Fruit fly (Drosophila melanogaster) whole organism, embryonic: ENCODE data around the gene beat-Vc.
A peak's percentile ranks its signal among the peaks of the same experiment; 100 is the strongest.

Experiments
- Abd-B ChIP-seq: fragments of 200-800 bp; sonication (Bioruptor generic); optimal IDR thresholded peaks from 2 replicates; lab custom pipeline; 2018; ENCODE audit warnings: missing biosample characterization, mild to moderate bottlenecking, missing genetic modification characterization, moderate library complexity
- Ada2b ChIP-seq: fragments of 200-800 bp; sonication (Bioruptor generic); IDR thresholded peaks from 2 replicates; pipeline ENCODE4 v1.3.6; 2022; ENCODE audit warnings: missing biosample characterization, missing genetic modification characterization
- Blimp-1 ChIP-seq: fragments of 200-800 bp; sonication (Bioruptor generic); optimal IDR thresholded peaks from 3 replicates; lab custom pipeline; 2018; ENCODE audit warnings: missing biosample characterization, missing genetic modification characterization, mild to moderate bottlenecking, moderate library complexity, missing genetic modification reagents
- CG1024 ChIP-seq: fragments of 200-800 bp; sonication (Bioruptor generic); IDR thresholded peaks from 2 replicates; pipeline ENCODE4 v1.3.6; 2022; ENCODE audit warnings: missing biosample characterization, missing genetic modification characterization
- CG11696 ChIP-seq: fragments of 200-800 bp; sonication (Bioruptor generic); IDR thresholded peaks from 2 replicates; pipeline ENCODE4 v1.3.6; 2022; ENCODE audit warnings: missing biosample characterization, missing genetic modification characterization
- CG12071 ChIP-seq: fragments of 200-800 bp; sonication (Bioruptor generic); optimal IDR thresholded peaks from 3 replicates; lab custom pipeline; 2018; ENCODE audit warnings: missing biosample characterization, mild to moderate bottlenecking, missing genetic modification characterization
- CG12104 ChIP-seq: fragments of 200-800 bp; sonication (Bioruptor generic); optimal IDR thresholded peaks from 3 replicates; lab custom pipeline; 2016; ENCODE audit warnings: missing biosample characterization, missing genetic modification characterization
- CG12299 ChIP-seq: fragments of 200-800 bp; sonication (Bioruptor generic); optimal IDR thresholded peaks from 2 replicates; lab custom pipeline; 2018; ENCODE audit warnings: missing biosample characterization, mild to moderate bottlenecking, missing genetic modification characterization
- CG13894 ChIP-seq: fragments of 200-800 bp; sonication (Bioruptor generic); optimal IDR thresholded peaks from 3 replicates; lab custom pipeline; 2018; ENCODE audit warnings: missing biosample characterization, mild to moderate bottlenecking, missing genetic modification characterization, moderate library complexity
- CG17568 ChIP-seq: fragments of 200-800 bp; sonication (Bioruptor generic); optimal IDR thresholded peaks from 2 replicates; lab custom pipeline; 2018; ENCODE audit warnings: missing biosample characterization, mild to moderate bottlenecking, missing genetic modification characterization, moderate library complexity
- CG2712 ChIP-seq: fragments of 200-800 bp; optimal IDR thresholded peaks from 3 replicates; lab custom pipeline; 2019; ENCODE audit warnings: missing biosample characterization, mild to moderate bottlenecking, missing genetic modification characterization, moderate library complexity
- CG3065 ChIP-seq: fragments of 200-800 bp; sonication (Bioruptor generic); optimal IDR thresholded peaks from 2 replicates; lab custom pipeline; 2016; ENCODE audit warnings: missing biosample characterization, missing genetic modification characterization
- CG32767 ChIP-seq: fragments of 200-800 bp; sonication (Bioruptor generic); IDR thresholded peaks from 2 replicates; pipeline ENCODE4 v1.3.6; 2022; ENCODE audit warnings: missing biosample characterization, missing genetic modification characterization
- CG32772 ChIP-seq: fragments of 200-800 bp; sonication (Bioruptor generic); IDR thresholded peaks from 2 replicates; pipeline ENCODE4 v1.3.6; 2022; ENCODE audit warnings: missing biosample characterization, missing genetic modification characterization
- CG43689 ChIP-seq: fragments of 200-800 bp; sonication (Bioruptor generic); IDR thresholded peaks from 2 replicates; pipeline ENCODE4 v1.3.6; 2022; ENCODE audit warnings: missing biosample characterization, missing genetic modification characterization
- CG5180 ChIP-seq: fragments of 200-800 bp; sonication (Bioruptor generic); optimal IDR thresholded peaks from 3 replicates; lab custom pipeline; 2017; ENCODE audit warnings: missing biosample characterization, missing genetic modification characterization, mild to moderate bottlenecking, moderate library complexity, missing genetic modification reagents
- CG6765 ChIP-seq: fragments of 200-800 bp; sonication (Bioruptor generic); optimal IDR thresholded peaks from 3 replicates; lab custom pipeline; 2017; ENCODE audit warnings: missing biosample characterization, mild to moderate bottlenecking, missing genetic modification characterization
- CG8388 ChIP-seq: fragments of 200-800 bp; sonication (Bioruptor generic); optimal IDR thresholded peaks from 2 replicates; lab custom pipeline; 2019; ENCODE audit warnings: missing biosample characterization, mild to moderate bottlenecking, missing genetic modification characterization, moderate library complexity
- CG8924 ChIP-seq: fragments of 200-800 bp; optimal IDR thresholded peaks from 3 replicates; lab custom pipeline; 2019; ENCODE audit warnings: missing biosample characterization, mild to moderate bottlenecking, missing genetic modification characterization, moderate library complexity
- CG9727 ChIP-seq: fragments of 200-800 bp; sonication (Bioruptor generic); optimal IDR thresholded peaks from 3 replicates; lab custom pipeline; 2017; ENCODE audit warnings: missing biosample characterization, mild to moderate bottlenecking, missing genetic modification characterization
- CG9876 ChIP-seq: fragments of 200-800 bp; sonication (Bioruptor generic); optimal IDR thresholded peaks from 2 replicates; lab custom pipeline; 2016; ENCODE audit warnings: missing biosample characterization, missing genetic modification characterization
- CkIIα-i1 ChIP-seq: fragments of 200-800 bp; sonication (Bioruptor generic); IDR thresholded peaks from 2 replicates; pipeline ENCODE4 v1.3.6; 2022; ENCODE audit warnings: missing biosample characterization, missing genetic modification characterization
- Dref ChIP-seq: fragments of 200-800 bp; sonication (Bioruptor generic); IDR thresholded peaks from 2 replicates; pipeline ENCODE4 v1.3.6; 2022; ENCODE audit warnings: missing biosample characterization, missing genetic modification characterization
- Fer3 ChIP-seq: fragments of 200-800 bp; sonication (Bioruptor generic); optimal IDR thresholded peaks from 2 replicates; lab custom pipeline; 2018; ENCODE audit warnings: missing biosample characterization, mild to moderate bottlenecking, missing genetic modification characterization, moderate library complexity
- Gug ChIP-seq: fragments of 200-800 bp; sonication (Bioruptor generic); IDR thresholded peaks from 4 replicates; pipeline ENCODE4 v1.3.6; 2022; ENCODE audit warnings: missing biosample characterization, missing genetic modification characterization
- HLH4C ChIP-seq: fragments of 200-800 bp; sonication (Bioruptor generic); IDR thresholded peaks from 3 replicates; pipeline ENCODE4 v1.3.6; 2022; ENCODE audit warnings: missing biosample characterization, missing genetic modification characterization; ENCODE audit not compliant: partially characterized antibody
- Hr51 ChIP-seq, 2 experiments: fragments of 200-800 bp; sonication (Bioruptor generic); optimal IDR thresholded peaks; 2 replicates in 1 of 2; 3 replicates in 1 of 2; lab custom pipeline; 2016 to 2018; ENCODE audit warnings: missing biosample characterization in 2 of 2, missing genetic modification characterization in 2 of 2, mild to moderate bottlenecking in 1 of 2, moderate library complexity in 1 of 2
- Jarid2 ChIP-seq: fragments of 200-800 bp; sonication (Bioruptor generic); optimal IDR thresholded peaks from 3 replicates; lab custom pipeline; 2017; ENCODE audit warnings: mild to moderate bottlenecking, missing biosample characterization, missing genetic modification reagents, missing genetic modification characterization
- MTF-1 ChIP-seq: fragments of 200-800 bp; sonication (Bioruptor generic); optimal IDR thresholded peaks from 2 replicates; lab custom pipeline; 2018; ENCODE audit warnings: missing biosample characterization, mild to moderate bottlenecking, missing genetic modification characterization, borderline replicate concordance
- Rfx ChIP-seq: fragments of 200-800 bp; sonication (Bioruptor generic); IDR thresholded peaks from 2 replicates; pipeline ENCODE4 v1.3.6; 2022; ENCODE audit warnings: missing biosample characterization, missing genetic modification characterization
- Xrp1 ChIP-seq: fragments of 200-800 bp; sonication (Bioruptor generic); IDR thresholded peaks from 2 replicates; pipeline ENCODE4 v1.3.6; 2022; ENCODE audit warnings: missing biosample characterization, missing genetic modification characterization
- ash1 ChIP-seq: fragments of 200-800 bp; sonication (Bioruptor generic); optimal IDR thresholded peaks from 2 replicates; lab custom pipeline; 2018; ENCODE audit warnings: missing biosample characterization, mild to moderate bottlenecking, missing genetic modification characterization
- br ChIP-seq: fragments of >200 bp; optimal IDR thresholded peaks from 2 replicates; lab custom pipeline; 2017
- caup ChIP-seq: fragments of 200-800 bp; sonication (Bioruptor generic); optimal IDR thresholded peaks from 3 replicates; lab custom pipeline; 2017; ENCODE audit warnings: missing biosample characterization, mild to moderate bottlenecking, missing genetic modification characterization, moderate library complexity; ENCODE audit not compliant: severe bottlenecking
- corto ChIP-seq: fragments of 200-800 bp; sonication (Bioruptor generic); optimal IDR thresholded peaks from 2 replicates; lab custom pipeline; 2016; ENCODE audit warnings: missing biosample characterization, mild to moderate bottlenecking, missing genetic modification characterization, moderate library complexity
- esg ChIP-seq: fragments of 200-800 bp; sonication (Bioruptor generic); conservative IDR thresholded peaks from 2 replicates; pipeline ENCODE4 v1.3.6; 2022; ENCODE audit warnings: missing biosample characterization, missing genetic modification characterization
- exex ChIP-seq: fragments of 200-800 bp; sonication (Bioruptor generic); optimal IDR thresholded peaks from 4 replicates; lab custom pipeline; 2018; ENCODE audit warnings: missing biosample characterization, mild to moderate bottlenecking, missing genetic modification characterization, moderate library complexity
- fd102C ChIP-seq: fragments of 200-800 bp; sonication (Bioruptor generic); optimal IDR thresholded peaks from 2 replicates; lab custom pipeline; 2018; ENCODE audit warnings: missing biosample characterization, mild to moderate bottlenecking, missing genetic modification characterization, moderate library complexity
- gcm ChIP-seq: fragments of 200-800 bp; sonication (Bioruptor generic); optimal IDR thresholded peaks from 2 replicates; lab custom pipeline; 2019; ENCODE audit warnings: missing biosample characterization, mild to moderate bottlenecking, missing genetic modification characterization, moderate library complexity
- gsb ChIP-seq: fragments of 200-800 bp; sonication (Bioruptor generic); IDR thresholded peaks from 2 replicates; pipeline ENCODE4 v1.3.6; 2022; ENCODE audit warnings: missing biosample characterization, missing genetic modification characterization
- gt ChIP-seq: fragments of 200-800 bp; sonication (Bioruptor generic); IDR thresholded peaks from 2 replicates; pipeline ENCODE4 v1.3.6; 2022; ENCODE audit warnings: missing biosample characterization, missing genetic modification characterization
- pho ChIP-seq: fragments of 200-800 bp; sonication (Bioruptor generic); optimal IDR thresholded peaks from 2 replicates; lab custom pipeline; 2016; ENCODE audit warnings: missing biosample characterization, missing genetic modification characterization
- so ChIP-seq: fragments of 200-800 bp; sonication (Bioruptor generic); IDR thresholded peaks from 3 replicates; pipeline ENCODE4 v1.3.6; 2022; ENCODE audit warnings: missing biosample characterization, missing genetic modification characterization
- sqz ChIP-seq: fragments of 200-800 bp; sonication (Bioruptor generic); optimal IDR thresholded peaks from 3 replicates; lab custom pipeline; 2018; ENCODE audit warnings: missing biosample characterization, mild to moderate bottlenecking, missing genetic modification characterization
- tio ChIP-seq: fragments of 200-800 bp; sonication (Bioruptor generic); optimal IDR thresholded peaks from 2 replicates; lab custom pipeline; 2017; ENCODE audit warnings: missing biosample characterization, missing genetic modification characterization, inconsistent platforms
- trem ChIP-seq: fragments of 200-800 bp; optimal IDR thresholded peaks from 3 replicates; lab custom pipeline; 2019; ENCODE audit warnings: missing biosample characterization, mild to moderate bottlenecking, missing genetic modification characterization, moderate library complexity
- trh ChIP-seq: fragments of 200-800 bp; sonication (Bioruptor generic); optimal IDR thresholded peaks from 2 replicates; lab custom pipeline; 2016; ENCODE audit warnings: missing biosample characterization, missing genetic modification characterization
- unpg ChIP-seq: fragments of 200-800 bp; sonication (Bioruptor generic); optimal IDR thresholded peaks from 3 replicates; lab custom pipeline; 2018; ENCODE audit warnings: missing biosample characterization, mild to moderate bottlenecking, missing genetic modification characterization, moderate library complexity
- vvl ChIP-seq: fragments of 200-800 bp; sonication (Bioruptor generic); IDR thresholded peaks from 2 replicates; pipeline ENCODE4 v1.3.6; 2022; ENCODE audit warnings: missing biosample characterization, missing genetic modification characterization
- wdn ChIP-seq: fragments of 200-800 bp; sonication (Bioruptor generic); IDR thresholded peaks from 2 replicates; pipeline ENCODE4 v1.3.6; 2022; ENCODE audit warnings: missing biosample characterization, missing genetic modification characterization

The beat-Vc gene

DNA sequence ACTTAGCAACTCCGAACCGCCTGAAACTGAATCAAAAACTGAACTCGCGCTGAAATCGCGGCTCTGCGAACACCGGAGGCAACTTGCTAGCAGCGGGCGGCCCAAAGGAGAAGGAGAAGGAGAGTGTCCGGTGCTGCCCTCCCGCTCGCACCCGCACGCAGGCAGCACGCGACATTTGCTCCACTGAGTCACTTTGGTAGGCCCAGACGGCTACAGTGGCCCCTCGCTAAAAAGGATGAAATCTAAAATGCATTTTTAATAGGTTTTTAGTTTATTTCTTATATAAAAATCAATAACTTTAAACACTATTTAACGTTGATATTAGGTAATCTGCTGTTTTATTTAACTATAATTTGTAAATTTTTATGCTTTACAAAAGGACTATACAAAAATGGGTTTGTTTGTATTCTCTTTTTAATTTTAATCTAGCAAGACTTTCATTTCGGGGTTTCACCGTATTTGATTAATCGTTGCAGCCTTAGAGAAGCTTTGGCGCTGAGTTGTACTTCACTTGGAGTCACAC is 60.6 kb downstream of the beat-Vc start, which contains the start of gene Men (continued):
- TF ChIP-seq caup (GFP tag; lab: Kevin White, UChicago) (peak; percentile 40), so (GFP tag; lab: Robert Waterston, UW) (peak; percentile 59; the same call in 1 of the 3 replicates), gt (no peak), Hr51 (GFP tag; optimal IDR thresholded peaks at IDR 0.05; lab: Kevin White, UChicago) (peak in 1 of 2 experiments; percentile 88), CG12104 (GFP tag; lab: Kevin White, UChicago) (peak; percentile 48), CG32772 (peak; percentile 27; the same call in 1 of the 2 replicates), CG9876 (GFP tag; lab: Kevin White, UChicago) (no peak), CG3065 (GFP tag; lab: Kevin White, UChicago) (no peak), Xrp1 (GFP tag; lab: Robert Waterston, UW) (peak; percentile 68), CG6765 (GFP tag; lab: Kevin White, UChicago) (peak; percentile 41), CG2712 (peak; percentile 73), Ada2b (peak; percentile 65), ash1 (GFP tag; lab: Kevin White, UChicago) (no peak), CG11696 (0 out of 2 replicates have a peak, but pooled peaks have one; percentile 8), CG8388 (GFP tag; lab: Kevin White, UChicago) (peak; percentile 71), tio (GFP tag; lab: Kevin White, UChicago) (peak; percentile 21), exex (tag; lab: Kevin White, UChicago) (peak; percentile 28), trh (GFP tag; lab: Kevin White, UChicago) (no peak), CG43689 (GFP tag; lab: Robert Waterston, UW) (no peak), Dref (GFP tag; lab: Robert Waterston, UW) (no peak), pho (GFP tag; lab: Kevin White, UChicago) (no peak), vvl (GFP tag; lab: Robert Waterston, UW) (peak; percentile 72), CG12299 (tag; lab: Kevin White, UChicago) (peak; percentile 15), trem (tag; lab: Kevin White, UChicago) (peak; percentile 11), gcm (GFP tag; lab: Kevin White, UChicago) (peak; percentile 47), Gug (peak; percentile 36; the same call in 1 of the 4 replicates), fd102C (GFP tag; lab: Kevin White, UChicago) (no peak), esg (peak; percentile 41; the same call in 1 of the 2 replicates), CG17568 (no peak), CG8924 (tag; lab: Kevin White, UChicago) (peak; percentile 67), CG9727 (GFP tag; lab: Kevin White, UChicago) (peak; percentile 55), unpg (peak; percentile 75), sqz (peak; percentile 27), Fer3 (tag; lab: Kevin White, UChicago) (peak; percentile 52), CkIIα-i1 (GFP tag; lab: Robert Waterston, UW) (no peak), Rfx (GFP tag; lab: Robert Waterston, UW) (peak; percentile 60), Abd-B (GFP tag; lab: Kevin White, UChicago) (peak; percentile 17), br (lab: Kevin White, UChicago) (no peak), Blimp-1 (peak; percentile 61), Jarid2 (GFP tag; lab: Kevin White, UChicago) (peak; percentile 46), CG32767 (GFP tag; lab: Robert Waterston, UW) (peak; percentile 57), CG1024 (GFP tag; lab: Robert Waterston, UW) (no peak), MTF-1 (no peak), CG12071 (GFP tag; lab: Kevin White, UChicago) (peak; percentile 7), gsb (GFP tag; lab: Robert Waterston, UW) (0 out of 2 replicates have a peak, but pooled peaks have one; percentile 16), wdn (no peak; the same call in 1 of the 2 replicates), CG13894 (peak; percentile 27), corto (GFP tag; lab: Kevin White, UChicago) (no peak), HLH4C (GFP tag; lab: Robert Waterston, UW) (no peak), CG5180 (GFP tag; lab: Kevin White, UChicago) (peak; percentile 35)
